Fruit fly (Drosophila melanogaster): ENCODE data around the gene Ork1.

- TF ChIP-seq p53 (GFP tag; optimal IDR thresholded peaks at IDR 0.05) (no peak), eve (GFP tag; optimal IDR thresholded peaks at IDR 0.05) (no peak), unc-4 (GFP tag; IDR thresholded peaks at IDR 0.05; ENCODE audit: partially characterized antibody) (no peak), CG11247 (GFP tag; IDR thresholded peaks at IDR 0.05) (no peak), sima (GFP tag; optimal IDR thresholded peaks at IDR 0.05) (no peak), CG34224 (GFP tag; IDR thresholded peaks at IDR 0.05; ENCODE audit: partially characterized antibody) (no peak), Spps (tag; optimal IDR thresholded peaks at IDR 0.05) (no peak), CG2116 (GFP tag; optimal IDR thresholded peaks at IDR 0.05) (no peak), Ada2b (GFP tag; IDR thresholded peaks at IDR 0.05) (no peak), CG12299 (tag; optimal IDR thresholded peaks at IDR 0.05) (no peak), sens-2 (GFP tag; IDR thresholded peaks at IDR 0.05) (no peak)
Observed at dm6 chrX:10865580-10866331, 25.3 kb downstream of the Ork1 start.

All from whole organism, embryonic.